Fruit fly (Drosophila melanogaster): ENCODE results near the gene amd.

The amd gene

dm6 chr2L:19158679-19159551, 49.0 kb downstream of the amd start (continued):
- TF ChIP-seq pan (optimal IDR thresholded peaks at IDR 0.05) (no peak), pan (GFP tag; optimal IDR thresholded peaks at IDR 0.05 in 1 of 2, IDR thresholded peaks at IDR 0.05 in 1 of 2) (no peak), da (GFP tag; optimal IDR thresholded peaks at IDR 0.05) (no peak), CG13287 (GFP tag; IDR thresholded peaks at IDR 0.05; ENCODE audit: partially characterized antibody) (no peak), ap (GFP tag; IDR thresholded peaks at IDR 0.05) (0 out of 2 replicates have a peak, but pooled peaks have one; percentile 10), Lim3 (GFP tag; IDR thresholded peaks at IDR 0.05) (no peak), HmgZ (tag; optimal IDR thresholded peaks at IDR 0.05) (no peak), Taf1 (GFP tag; IDR thresholded peaks at IDR 0.05) (no peak), pb (GFP tag; optimal IDR thresholded peaks at IDR 0.05) (no peak), vvl (GFP tag; IDR thresholded peaks at IDR 0.05) (0 out of 2 replicates have a peak, but pooled peaks have one; percentile 35), CG4424 (GFP tag; optimal IDR thresholded peaks at IDR 0.05) (peak; percentile 60), CG17361 (GFP tag; IDR thresholded peaks at IDR 0.05) (peak; percentile 70; the same call in 2 of the 3 replicates), CG2889 (GFP tag; IDR thresholded peaks at IDR 0.05) (no peak), Opbp (GFP tag; IDR thresholded peaks at IDR 0.05; ENCODE audit: partially characterized antibody) (no peak), MESR4 (GFP tag; optimal IDR thresholded peaks at IDR 0.05) (no peak), CG15514 (GFP tag; optimal IDR thresholded peaks at IDR 0.05) (peak; percentile 14), Fer2 (tag; optimal IDR thresholded peaks at IDR 0.05) (no peak), CG13424 (tag; optimal IDR thresholded peaks at IDR 0.05) (no peak), grn (GFP tag; optimal IDR thresholded peaks at IDR 0.05) (peak; percentile 40), CG7271 (tag; optimal IDR thresholded peaks at IDR 0.05) (no peak), Usf (GFP tag; optimal IDR thresholded peaks at IDR 0.05) (no peak), pros (GFP tag; optimal IDR thresholded peaks at IDR 0.05) (no peak), CG34376 (GFP tag; optimal IDR thresholded peaks at IDR 0.05) (no peak), CG3065 (GFP tag; optimal IDR thresholded peaks at IDR 0.05) (no peak), HLH4C (GFP tag; IDR thresholded peaks at IDR 0.05; ENCODE audit: partially characterized antibody) (no peak), lmd (GFP tag; IDR thresholded peaks at IDR 0.05) (no peak), slou (GFP tag; optimal IDR thresholded peaks at IDR 0.05) (no peak), crol (GFP tag; IDR thresholded peaks at IDR 0.05) (peak; percentile 53), ttk (GFP tag; IDR thresholded peaks at IDR 0.05) (no peak), chm (GFP tag; IDR thresholded peaks at IDR 0.05) (no peak; the same call in 1 of the 2 replicates), GATAe (GFP tag; conservative IDR thresholded peaks at IDR 0.05) (no peak), Poxn (GFP tag; IDR thresholded peaks at IDR 0.05) (no peak), phol (tag; optimal IDR thresholded peaks at IDR 0.05) (peak; percentile 37), Ada2b (GFP tag; IDR thresholded peaks at IDR 0.05) (peak; percentile 28; the same call in 1 of the 2 replicates), disco-r (GFP tag; optimal IDR thresholded peaks at IDR 0.05) (no peak), ERR (GFP tag; optimal IDR thresholded peaks at IDR 0.05) (no peak), Hr3 (GFP tag; optimal IDR thresholded peaks at IDR 0.05) (peak; percentile 24), Tbp (GFP tag; optimal IDR thresholded peaks at IDR 0.05) (no peak), Nf-YC (tag; optimal IDR thresholded peaks at IDR 0.05) (no peak), cato (GFP tag; optimal IDR thresholded peaks at IDR 0.05; ENCODE audit: borderline replicate concordance) (no peak), B-H2 (GFP tag; optimal IDR thresholded peaks at IDR 0.05) (no peak), CG9876 (GFP tag; optimal IDR thresholded peaks at IDR 0.05) (no peak), Xbp1 (GFP tag; optimal IDR thresholded peaks at IDR 0.05) (peak; percentile 51), CG4820 (GFP tag; optimal IDR thresholded peaks at IDR 0.05) (no peak), HLHmδ (GFP tag; optimal IDR thresholded peaks at IDR 0.05) (no peak), Dek (tag; optimal IDR thresholded peaks at IDR 0.05) (no peak), unpg (GFP tag; optimal IDR thresholded peaks at IDR 0.05) (peak; percentile 22), dpn (GFP tag; optimal IDR thresholded peaks at IDR 0.05) (peak; percentile 3 to 35), YL-1 (GFP tag; optimal IDR thresholded peaks at IDR 0.05) (no peak), CG11247 (GFP tag; IDR thresholded peaks at IDR 0.05) (no peak)
